Worm (Caenorhabditis elegans) whole organism, dauer: ENCODE data around the gene toca-1.

ENCODE experiments used
- unc-62 ChIP-seq: sonication (generic microtip); optimal IDR thresholded peaks from 2 replicates; lab custom pipeline; 2017; ENCODE audit warnings: missing biosample characterization, missing genetic modification reagents, missing genetic modification characterization

toca-1 gene

ce11 chrX:1521387-1521786, at the start of gene toca-1:
TSS of gene toca-1 (minus strand) at chrX:1521487.
- TF ChIP-seq unc-62 (GFP tag; lab: Kevin White, UChicago): no peak

- TF ChIP-seq unc-62 (GFP tag; lab: Kevin White, UChicago): no peak
Observed at ce11 chrX:1568377-1568776, 47.1 kb upstream of the toca-1 start, which contains the start of gene H02F09.3. TSS of gene H02F09.3 (plus strand) at chrX:1568677.

- TF ChIP-seq unc-62 (GFP tag; lab: Kevin White, UChicago): no peak
Observed at ce11 chrX:1556917-1557316, 35.6 kb upstream of the toca-1 start.

- TF ChIP-seq unc-62 (GFP tag; lab: Kevin White, UChicago): no peak
Observed at ce11 chrX:1549095-1549494, 27.8 kb upstream of the toca-1 start.

- no peak for TF ChIP-seq unc-62 (GFP tag; lab: Kevin White, UChicago)
Observed at ce11 chrX:1546878-1547555, 25.7 kb upstream of the toca-1 start, which contains the start of gene K06A9.1. TSS of gene K06A9.1 (plus strand) at chrX:1547505.

- no peak for TF ChIP-seq unc-62 (GFP tag; lab: Kevin White, UChicago)
Observed at ce11 chrX:1543432-1543831, 22.1 kb upstream of the toca-1 start.

ce11 chrX:1541072-1541471, 19.8 kb upstream of the toca-1 start:
- TF ChIP-seq unc-62 (GFP tag; lab: Kevin White, UChicago): no peak

ce11 chrX:1538830-1539229, 17.5 kb upstream of the toca-1 start:
- no peak for TF ChIP-seq unc-62 (GFP tag; lab: Kevin White, UChicago)

ce11 chrX:1536138-1536537, 14.9 kb upstream of the toca-1 start, which contains the start of gene K06A9.2:
TSS of gene K06A9.2 (plus strand) at chrX:1536366.
- TF ChIP-seq unc-62 (GFP tag; lab: Kevin White, UChicago): no peak

ce11 chrX:1535261-1535660, 14.0 kb upstream of the toca-1 start, which contains the start of gene K06A9.3:
TSS of gene K06A9.3 (minus strand) at chrX:1535361.
- no peak for TF ChIP-seq unc-62 (GFP tag; lab: Kevin White, UChicago)

- TF ChIP-seq unc-62 (GFP tag; lab: Kevin White, UChicago): no peak
Observed at ce11 chrX:1529013-1529412, 7.7 kb upstream of the toca-1 start.

ce11 chrX:1528107-1528506, 6.8 kb upstream of the toca-1 start:
- TF ChIP-seq unc-62 (GFP tag; lab: Kevin White, UChicago): no peak

ce11 chrX:1527338-1527737, 6.1 kb upstream of the toca-1 start:
- no peak for TF ChIP-seq unc-62 (GFP tag; lab: Kevin White, UChicago)

ce11 chrX:1525511-1526172, 4.4 kb upstream of the toca-1 start:
- no peak for TF ChIP-seq unc-62 (GFP tag; lab: Kevin White, UChicago)

- TF ChIP-seq unc-62 (GFP tag; lab: Kevin White, UChicago): no peak
Observed at ce11 chrX:1524559-1524958, 3.3 kb upstream of the toca-1 start.

ce11 chrX:1523272-1523671, 2.0 kb upstream of the toca-1 start:
- TF ChIP-seq unc-62 (GFP tag; lab: Kevin White, UChicago): no peak

ce11 chrX:1522068-1522467, 781 bp upstream of the toca-1 start:
- no peak for TF ChIP-seq unc-62 (GFP tag; lab: Kevin White, UChicago)
